Worm (Caenorhabditis elegans): Measurements from ENCODE around the gene K01A6.6.

The K01A6.6 gene

ce11 chrIV:11771064-11771463, 35.9 kb downstream of the K01A6.6 start:
- TF ChIP-seq fos-1 (tag; optimal IDR thresholded peaks at IDR 0.05) = peak; percentile 66
- TF ChIP-seq nhr-77 (tag; optimal IDR thresholded peaks at IDR 0.05) = no peak
- peak; percentile 15 for TF ChIP-seq crh-2 (tag; optimal IDR thresholded peaks at IDR 0.05)
- TF ChIP-seq sma-9 (GFP tag; optimal IDR thresholded peaks at IDR 0.05) = peak; percentile 17
- TF ChIP-seq sma-9 (tag; optimal IDR thresholded peaks at IDR 0.05) = no peak
- TF ChIP-seq nhr-6 (tag; optimal IDR thresholded peaks at IDR 0.05) = no peak

ce11 chrIV:11772119-11772518, 37.0 kb downstream of the K01A6.6 start:
- TF ChIP-seq lin-13 (GFP tag; optimal IDR thresholded peaks at IDR 0.05) (no peak), dmd-4 (tag; optimal IDR thresholded peaks at IDR 0.05) (no peak), R02D3.7 (tag; optimal IDR thresholded peaks at IDR 0.05) (no peak), mab-5 (tag; optimal IDR thresholded peaks at IDR 0.05) (no peak), peb-1 (tag; optimal IDR thresholded peaks at IDR 0.05) (no peak), nhr-6 (tag; optimal IDR thresholded peaks at IDR 0.05) (no peak), egl-27 (tag; optimal IDR thresholded peaks at IDR 0.05) (no peak), ceh-82 (tag; optimal IDR thresholded peaks at IDR 0.05) (no peak), crh-2 (tag; optimal IDR thresholded peaks at IDR 0.05) (no peak), mdl-1 (tag; optimal IDR thresholded peaks at IDR 0.05) (no peak), lsy-2 (tag; optimal IDR thresholded peaks at IDR 0.05) (no peak), F13H6.1 (tag; optimal IDR thresholded peaks at IDR 0.05) (no peak), ztf-1 (GFP tag; conservative IDR thresholded peaks at IDR 0.05) (no peak), fos-1 (tag; optimal IDR thresholded peaks at IDR 0.05) (no peak), nhr-77 (tag; optimal IDR thresholded peaks at IDR 0.05) (no peak), nhr-129 (tag; optimal IDR thresholded peaks at IDR 0.05) (no peak), nhr-21 (tag; optimal IDR thresholded peaks at IDR 0.05) (no peak), unc-62 (GFP tag; optimal IDR thresholded peaks at IDR 0.05) (no peak), nhr-237 (tag; optimal IDR thresholded peaks at IDR 0.05) (no peak), nhr-25 (tag; optimal IDR thresholded peaks at IDR 0.05) (no peak)

ce11 chrIV:11773692-11774225, 38.6 kb downstream of the K01A6.6 start, which contains the start of gene lips-5:
TSS of gene lips-5 (minus strand) at chrIV:11773742.
- TF ChIP-seq fos-1 (tag; optimal IDR thresholded peaks at IDR 0.05) (peak; percentile 22), ama-1 (optimal IDR thresholded peaks at IDR 0.05) (no peak)

- TF ChIP-seq unc-39 (tag; optimal IDR thresholded peaks at IDR 0.05) (no peak), unc-55 (GFP tag; optimal IDR thresholded peaks at IDR 0.05) (peak; percentile 35)
Observed at ce11 chrIV:11776968-11777467, 41.9 kb downstream of the K01A6.6 start.

ce11 chrIV:11779028-11779427, 43.9 kb downstream of the K01A6.6 start, which contains the start of gene lpr-2:
TSS of gene lpr-2 (plus strand) at chrIV:11779216.
- TF ChIP-seq unc-39 (tag; optimal IDR thresholded peaks at IDR 0.05) (no peak), lsy-2 (tag; optimal IDR thresholded peaks at IDR 0.05) (no peak), ceh-16 (tag; optimal IDR thresholded peaks at IDR 0.05) (no peak), snpc-4 (tag; optimal IDR thresholded peaks at IDR 0.05) (no peak), ztf-1 (GFP tag; conservative IDR thresholded peaks at IDR 0.05) (no peak), F13H6.1 (tag; optimal IDR thresholded peaks at IDR 0.05) (no peak), nhr-237 (tag; optimal IDR thresholded peaks at IDR 0.05) (no peak), blmp-1 (tag; optimal IDR thresholded peaks at IDR 0.05; ENCODE audit: insufficient read depth) (no peak), nhr-6 (tag; optimal IDR thresholded peaks at IDR 0.05) (no peak), ztf-4 (tag; optimal IDR thresholded peaks at IDR 0.05) (no peak), ceh-82 (tag; optimal IDR thresholded peaks at IDR 0.05) (no peak), sma-3 (GFP tag; optimal IDR thresholded peaks at IDR 0.05) (no peak), nhr-23 (tag; optimal IDR thresholded peaks at IDR 0.05) (no peak), skn-1 (tag; optimal IDR thresholded peaks at IDR 0.05) (no peak), mdl-1 (tag; optimal IDR thresholded peaks at IDR 0.05) (no peak)

- TF ChIP-seq unc-62 (GFP tag; optimal IDR thresholded peaks at IDR 0.05) (no peak), nhr-25 (tag; optimal IDR thresholded peaks at IDR 0.05) (no peak), lin-11 (tag; optimal IDR thresholded peaks at IDR 0.05) (no peak), snpc-4 (tag; optimal IDR thresholded peaks at IDR 0.05) (no peak), gmeb-1 (tag; optimal IDR thresholded peaks at IDR 0.05) (no peak), nhr-129 (tag; optimal IDR thresholded peaks at IDR 0.05) (no peak), Y55F3AM.14 (GFP tag; optimal IDR thresholded peaks at IDR 0.05) (no peak), ceh-82 (tag; optimal IDR thresholded peaks at IDR 0.05) (no peak)
Observed at ce11 chrIV:11782846-11783245, 47.7 kb downstream of the K01A6.6 start.

All from whole organism, L2 larva.